Worm (Caenorhabditis elegans): ENCODE measurements around the gene swan-1.

swan-1 gene

DNA sequence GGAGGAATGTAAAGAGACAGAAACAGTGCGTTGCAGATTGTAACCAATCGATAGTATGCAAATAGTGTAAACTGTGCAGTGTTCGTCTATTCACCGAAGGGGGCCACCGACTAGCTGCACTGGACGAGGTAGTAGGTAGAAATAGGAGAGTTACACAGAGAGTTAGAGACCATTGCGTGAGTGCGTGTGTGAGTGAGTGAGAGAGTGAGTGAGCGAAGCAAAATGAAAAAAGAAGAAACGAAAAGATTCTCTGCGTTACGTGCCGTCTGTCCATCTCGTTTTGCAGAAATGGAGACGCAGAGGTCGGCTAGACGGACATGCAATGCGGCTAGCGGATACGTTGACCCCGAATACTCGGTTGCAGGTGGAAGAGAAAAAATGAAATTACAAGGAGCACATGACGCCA is 1.4 kb upstream of the swan-1 start (continued):
- TF ChIP-seq ref-2 (tag; optimal IDR thresholded peaks at IDR 0.05), result peak; percentile 75
- TF ChIP-seq ceh-14 (tag; optimal IDR thresholded peaks at IDR 0.05), result peak; percentile 6
- TF ChIP-seq C08G9.2 (tag; optimal IDR thresholded peaks at IDR 0.05), result no peak
- peak; percentile 82 for TF ChIP-seq tbx-2 (tag; optimal IDR thresholded peaks at IDR 0.05)
- TF ChIP-seq fax-1 (tag; optimal IDR thresholded peaks at IDR 0.05), result no peak
- TF ChIP-seq hlh-8 (tag; optimal IDR thresholded peaks at IDR 0.05), result peak; percentile 44
- TF ChIP-seq ceh-19 (GFP tag; optimal IDR thresholded peaks at IDR 0.05), result no peak
- TF ChIP-seq hlh-30 (tag; optimal IDR thresholded peaks at IDR 0.05; ENCODE audit: insufficient read depth), result peak; percentile 59

DNA sequence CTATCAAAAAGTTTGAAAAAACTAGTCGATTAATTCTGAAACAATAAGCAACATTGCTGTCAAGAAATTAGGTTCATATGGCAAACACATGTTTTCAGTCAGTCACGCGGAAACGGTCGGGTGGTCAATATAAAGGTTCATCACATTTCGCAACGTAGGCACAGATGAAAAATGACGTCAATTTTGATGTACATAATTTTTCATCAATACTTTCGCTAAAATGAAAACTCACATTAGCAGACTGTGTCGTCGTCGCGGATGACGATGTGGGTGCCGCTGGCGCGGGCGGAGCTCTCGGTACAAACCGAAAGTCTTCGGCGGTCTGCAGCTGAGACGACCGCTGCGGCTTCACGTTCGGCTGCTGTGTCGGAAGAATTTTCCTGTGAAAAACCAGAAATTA is 3.1 kb downstream of the swan-1 start, which contains the start of gene swan-2:
Gene swan-2, minus strand, starts transcription at position 380 of the 400 bp plus-strand sequence.
- TF ChIP-seq odd-2 (tag; optimal IDR thresholded peaks at IDR 0.05) (no peak), hlh-30 (tag; optimal IDR thresholded peaks at IDR 0.05; ENCODE audit: insufficient read depth) (no peak), sdc-2 (tag; optimal IDR thresholded peaks at IDR 0.05) (no peak), syd-9 (tag; optimal IDR thresholded peaks at IDR 0.05) (no peak), zip-5 (tag; optimal IDR thresholded peaks at IDR 0.05) (no peak), rnt-1 (tag; optimal IDR thresholded peaks at IDR 0.05) (no peak), Y22D7AL.16 (tag; optimal IDR thresholded peaks at IDR 0.05) (no peak), unc-55 (GFP tag; optimal IDR thresholded peaks at IDR 0.05) (no peak), sox-2 (GFP tag; IDR thresholded peaks at IDR 0.05) (no peak), ceh-48 (tag; optimal IDR thresholded peaks at IDR 0.05) (no peak), eyg-1 (tag; optimal IDR thresholded peaks at IDR 0.05) (no peak), gmeb-2 (tag; optimal IDR thresholded peaks at IDR 0.05) (no peak), fkh-6 (tag; optimal IDR thresholded peaks at IDR 0.05) (no peak), dve-1 (tag; optimal IDR thresholded peaks at IDR 0.05) (no peak), C38D4.7 (GFP tag; optimal IDR thresholded peaks at IDR 0.05) (no peak), hlh-6 (tag; optimal IDR thresholded peaks at IDR 0.05) (no peak)

DNA sequence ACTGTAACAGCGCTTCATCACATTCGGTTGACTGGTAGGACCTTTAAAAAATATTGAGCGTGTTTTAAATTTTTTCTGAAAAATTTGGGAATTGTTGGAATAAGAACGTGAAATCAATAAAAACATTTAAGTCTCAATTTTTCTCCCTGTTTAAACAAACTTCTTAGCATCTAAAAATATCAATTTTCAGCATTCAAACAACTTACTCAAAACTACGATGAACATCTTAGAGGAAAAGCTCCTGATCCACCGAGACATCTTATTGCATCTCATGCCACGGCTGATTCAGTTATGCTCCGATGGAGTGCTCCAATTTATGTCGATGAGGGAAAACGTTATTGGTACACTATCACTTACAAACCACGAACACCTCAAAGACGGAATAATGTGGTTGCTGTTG is 7.8 kb downstream of the swan-1 start:
- TF ChIP-seq pag-3 (tag; optimal IDR thresholded peaks at IDR 0.05; ENCODE audit: borderline replicate concordance) (no peak), hlh-15 (tag; optimal IDR thresholded peaks at IDR 0.05) (no peak), hlh-8 (tag; optimal IDR thresholded peaks at IDR 0.05) (no peak), C38D4.7 (GFP tag; optimal IDR thresholded peaks at IDR 0.05) (no peak), lin-11 (tag; optimal IDR thresholded peaks at IDR 0.05) (no peak), hlh-30 (tag; optimal IDR thresholded peaks at IDR 0.05; ENCODE audit: insufficient read depth) (no peak), ceh-34 (tag; optimal IDR thresholded peaks at IDR 0.05) (no peak), gmeb-2 (tag; optimal IDR thresholded peaks at IDR 0.05) (no peak), ama-1 (optimal IDR thresholded peaks at IDR 0.05) (no peak), mec-3 (tag; optimal IDR thresholded peaks at IDR 0.05; ENCODE audit: borderline replicate concordance) (no peak), Y22D7AL.16 (tag; optimal IDR thresholded peaks at IDR 0.05) (no peak), ceh-14 (tag; optimal IDR thresholded peaks at IDR 0.05) (no peak), K02D7.2 (tag; optimal IDR thresholded peaks at IDR 0.05) (no peak), unc-3 (GFP tag; conservative IDR thresholded peaks at IDR 0.05) (no peak), unc-3 (tag; optimal IDR thresholded peaks at IDR 0.05) (no peak)

DNA sequence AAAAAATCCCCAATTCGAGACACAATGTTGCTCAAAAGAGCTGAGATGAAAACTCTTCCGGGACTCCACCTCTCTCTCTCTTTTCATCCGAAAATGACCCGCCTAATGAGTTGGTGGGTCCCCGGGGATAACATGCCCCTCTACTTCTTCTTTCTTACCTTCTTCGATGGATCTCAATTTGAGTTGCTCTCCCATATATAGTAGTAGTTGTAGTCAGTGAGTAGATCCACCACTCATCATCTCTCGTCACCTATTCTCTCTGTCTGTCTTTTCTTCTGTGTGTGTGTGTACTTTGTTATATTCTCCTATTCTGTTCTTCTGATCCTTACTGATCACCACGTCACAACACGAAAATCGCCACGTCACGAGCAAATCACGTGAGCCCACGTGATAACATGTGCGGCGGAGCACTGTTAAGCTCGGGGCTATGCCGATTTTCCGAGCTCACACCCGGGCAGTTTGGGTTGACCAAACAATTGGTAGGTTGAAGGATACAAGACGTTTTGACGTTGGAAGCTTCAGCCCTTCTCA is 10.7 kb downstream of the swan-1 start, which contains the start of gene twk-32:
Gene twk-32, plus strand, starts transcription at position 396 of the 531 bp plus-strand sequence.
- TF ChIP-seq hlh-30 (tag; optimal IDR thresholded peaks at IDR 0.05; ENCODE audit: insufficient read depth) (peak; percentile 19), unc-3 (GFP tag; conservative IDR thresholded peaks at IDR 0.05) (no peak), unc-3 (tag; optimal IDR thresholded peaks at IDR 0.05) (no peak)

DNA sequence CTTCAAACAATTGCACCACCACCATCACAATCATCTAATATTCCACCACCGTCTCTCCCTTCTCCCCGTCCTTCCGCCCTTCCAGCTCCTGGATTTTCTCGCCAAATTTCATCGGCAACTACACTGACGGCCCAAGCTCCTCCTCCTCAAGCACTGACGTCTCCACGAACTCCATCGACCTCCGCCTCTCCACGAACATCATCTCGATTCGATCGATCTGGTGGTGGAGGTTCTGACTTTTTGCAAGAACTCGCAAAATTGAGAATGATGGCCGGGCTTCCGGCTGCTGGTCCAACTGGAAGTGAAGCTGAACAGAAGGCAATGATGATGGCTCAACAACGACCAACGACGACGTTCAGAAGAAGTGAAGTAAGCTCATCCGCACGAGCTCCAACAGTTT is 13.0 kb downstream of the swan-1 start:
- TF ChIP-seq ahr-1 (tag; optimal IDR thresholded peaks at IDR 0.05) (no peak), sox-4 (tag; optimal IDR thresholded peaks at IDR 0.05) (no peak), K09A11.1 (tag; optimal IDR thresholded peaks at IDR 0.05; ENCODE audit: insufficient read depth) (no peak), nhr-232 (tag; optimal IDR thresholded peaks at IDR 0.05) (no peak), rnt-1 (tag; optimal IDR thresholded peaks at IDR 0.05) (no peak), tbx-7 (tag; optimal IDR thresholded peaks at IDR 0.05) (no peak), eyg-1 (tag; optimal IDR thresholded peaks at IDR 0.05) (no peak), tbx-2 (tag; optimal IDR thresholded peaks at IDR 0.05) (no peak), ceh-19 (GFP tag; optimal IDR thresholded peaks at IDR 0.05) (no peak), ceh-45 (GFP tag; IDR thresholded peaks at IDR 0.05) (no peak), T23F11.4 (GFP tag; optimal IDR thresholded peaks at IDR 0.05) (no peak), pha-4 (tag; optimal IDR thresholded peaks at IDR 0.05) (no peak), hlh-6 (tag; optimal IDR thresholded peaks at IDR 0.05) (no peak), odd-2 (tag; optimal IDR thresholded peaks at IDR 0.05) (no peak), npax-4 (tag; optimal IDR thresholded peaks at IDR 0.05) (no peak)
